Worm (Caenorhabditis elegans) whole organism, L4/young adult: Measurements from ENCODE around the gene tmem-24.
A peak's percentile ranks its signal among the peaks of the same experiment; 100 is the strongest.

Experiments used
- W03F9.2 ChIP-seq: fragments of 150-350 bp; optimal IDR thresholded peaks from 2 replicates; lab custom pipeline; 2014; ENCODE audit warnings: missing biosample characterization, missing genetic modification characterization
- dao-5 ChIP-seq: sonication (generic microtip); optimal IDR thresholded peaks from 2 replicates; lab custom pipeline; 2016; ENCODE audit warnings: missing genotype, missing genetic modification characterization, moderate library complexity, missing compliant biosample characterization
- him-1 ChIP-seq: sonication (generic microtip); optimal IDR thresholded peaks from 2 replicates; lab custom pipeline; 2016; ENCODE audit warnings: missing genotype, missing genetic modification reagents, missing genetic modification characterization, missing compliant biosample characterization

Gene tmem-24

ce11 chrX:3611042-3611623, 33.6 kb downstream of the tmem-24 start, which contains the start of gene C18B2.5:
Gene C18B2.5, minus strand, starts transcription at chrX:3611092.
- TF ChIP-seq him-1 (no peak), dao-5 (tag; lab: Kevin White, UChicago) (no peak), W03F9.2 (tag; lab: Kevin White, UChicago) (no peak)

ce11 chrX:3610442-3610841, 34.3 kb downstream of the tmem-24 start:
- TF ChIP-seq W03F9.2 (tag; lab: Kevin White, UChicago) (no peak), dao-5 (tag; lab: Kevin White, UChicago) (no peak), him-1 (no peak)

- no peak for TF ChIP-seq him-1
- peak; percentile 41 for TF ChIP-seq W03F9.2 (tag; lab: Kevin White, UChicago)
Observed at ce11 chrX:3605727-3606126, 39.0 kb downstream of the tmem-24 start, which contains the start of gene C18B2.4. Gene C18B2.4, minus strand, starts transcription at chrX:3605741.

ce11 chrX:3602622-3603021, 42.1 kb downstream of the tmem-24 start:
- TF ChIP-seq him-1 = no peak
- TF ChIP-seq dao-5 (tag; lab: Kevin White, UChicago) = no peak
- no peak for TF ChIP-seq W03F9.2 (tag; lab: Kevin White, UChicago)

- no peak for TF ChIP-seq W03F9.2 (tag; lab: Kevin White, UChicago)
- TF ChIP-seq dao-5 (tag; lab: Kevin White, UChicago) = no peak
- no peak for TF ChIP-seq him-1
Observed at ce11 chrX:3601531-3601930, 43.2 kb downstream of the tmem-24 start, which contains the start of gene C18B2.3. Gene C18B2.3, plus strand, starts transcription at chrX:3601831.

ce11 chrX:3600390-3600789, 44.3 kb downstream of the tmem-24 start, which contains the start of gene cgr-1:
Gene cgr-1, minus strand, starts transcription at chrX:3600457.
- no peak for TF ChIP-seq him-1
- TF ChIP-seq dao-5 (tag; lab: Kevin White, UChicago) = no peak
- TF ChIP-seq W03F9.2 (tag; lab: Kevin White, UChicago) = no peak

- TF ChIP-seq him-1 (no peak), W03F9.2 (tag; lab: Kevin White, UChicago) (no peak), dao-5 (tag; lab: Kevin White, UChicago) (no peak)
Observed at ce11 chrX:3599860-3600259, 44.8 kb downstream of the tmem-24 start.

ce11 chrX:3596967-3597366, 47.7 kb downstream of the tmem-24 start:
- TF ChIP-seq dao-5 (tag; lab: Kevin White, UChicago) (no peak), him-1 (no peak), W03F9.2 (tag; lab: Kevin White, UChicago) (no peak)

- no peak for TF ChIP-seq W03F9.2 (tag; lab: Kevin White, UChicago)
- no peak for TF ChIP-seq dao-5 (tag; lab: Kevin White, UChicago)
- TF ChIP-seq him-1 = no peak
Observed at ce11 chrX:3596303-3596772, 48.4 kb downstream of the tmem-24 start, which contains the start of gene T27A10.6. Gene T27A10.6, minus strand, starts transcription at chrX:3596353.

ce11 chrX:3590510-3590909, 54.2 kb downstream of the tmem-24 start:
- TF ChIP-seq him-1 (no peak), dao-5 (tag; lab: Kevin White, UChicago) (no peak), W03F9.2 (tag; lab: Kevin White, UChicago) (no peak)
